Worm (Caenorhabditis elegans) whole organism, young adult: Measurements from ENCODE around the gene srg-47.
A peak's percentile ranks its signal among the peaks of the same experiment; 100 is the strongest.

Source experiments
- B0019.2 ChIP-seq: fragments of 200-800 bp; sonication (Bioruptor generic); conservative IDR thresholded peaks from 2 replicates; pipeline ENCODE4 v1.3.6; 2022; ENCODE audit warnings: missing genetic modification reagents, missing genetic modification characterization, missing compliant biosample characterization
- B0336.3 ChIP-seq: fragments of 200-800 bp; sonication (Bioruptor generic); IDR thresholded peaks from 2 replicates; pipeline ENCODE4 v1.3.6; 2022; ENCODE audit warnings: missing genetic modification characterization, missing compliant biosample characterization
- C17E4.6 ChIP-seq: fragments of 200-800 bp; sonication (Bioruptor generic); IDR thresholded peaks from 2 replicates; pipeline ENCODE4 v1.3.6; 2022; ENCODE audit warnings: missing genetic modification reagents, missing genetic modification characterization, missing compliant biosample characterization
- D2030.7 ChIP-seq: fragments of 200-800 bp; sonication (Bioruptor generic); IDR thresholded peaks from 2 replicates; pipeline ENCODE4 v1.3.6; 2022; ENCODE audit warnings: missing genetic modification reagents, missing genetic modification characterization, missing compliant biosample characterization
- F33H1.4 ChIP-seq: fragments of 200-800 bp; sonication (Bioruptor generic); IDR thresholded peaks from 2 replicates; pipeline ENCODE4 v1.3.6; 2022; ENCODE audit warnings: missing genetic modification reagents, missing genetic modification characterization, missing compliant biosample characterization
- F52B5.7 ChIP-seq: sonication (generic microtip); optimal IDR thresholded peaks from 2 replicates; lab custom pipeline; 2016; ENCODE audit warnings: mild to moderate bottlenecking, missing genetic modification characterization, missing compliant biosample characterization
- F55B11.4 ChIP-seq: sonication (generic microtip); optimal IDR thresholded peaks from 2 replicates; lab custom pipeline; 2016; ENCODE audit warnings: missing compliant biosample characterization, missing genetic modification characterization, borderline replicate concordance; ENCODE audit not compliant: insufficient read depth
- F57C9.4 ChIP-seq: sonication (generic microtip); optimal IDR thresholded peaks from 2 replicates; lab custom pipeline; 2017; ENCODE audit warnings: mild to moderate bottlenecking, missing genetic modification characterization, missing compliant biosample characterization
- Y53F4B.3 ChIP-seq: fragments of 200-800 bp; sonication (Bioruptor generic); IDR thresholded peaks from 2 replicates; pipeline ENCODE4 v1.3.6; 2022; ENCODE audit warnings: missing genetic modification reagents, missing genetic modification characterization, missing compliant biosample characterization
- Y95B8A.8 ChIP-seq: fragments of 200-800 bp; sonication (Bioruptor generic); IDR thresholded peaks from 2 replicates; pipeline ENCODE4 v1.3.6; 2022; ENCODE audit warnings: missing genetic modification reagents, missing genetic modification characterization, missing compliant biosample characterization
- atf-7 ChIP-seq: sonication (generic microtip); optimal IDR thresholded peaks from 2 replicates; lab custom pipeline; 2017; ENCODE audit warnings: mild to moderate bottlenecking, missing genetic modification characterization, missing compliant biosample characterization
- attf-5 ChIP-seq: fragments of 200-800 bp; sonication (Bioruptor generic); optimal IDR thresholded peaks from 2 replicates; lab custom pipeline; 2018; ENCODE audit warnings: mild to moderate bottlenecking, missing genetic modification characterization, missing compliant biosample characterization
- attf-6 ChIP-seq: fragments of 200-800 bp; sonication (Bioruptor generic); IDR thresholded peaks from 2 replicates; pipeline ENCODE4 v1.3.6; 2022; ENCODE audit warnings: missing genetic modification reagents, missing genetic modification characterization, missing compliant biosample characterization
- cebp-1 ChIP-seq, 2 experiments: fragments of 200-800 bp in 1 of 2; sonication (Bioruptor generic) in 1 of 2; sonication (generic microtip) in 1 of 2; IDR thresholded peaks in 1 of 2; optimal IDR thresholded peaks in 1 of 2; 2 replicates each; pipeline versions ENCODE4 v1.3.6 to Lab custom; 2017 to 2022; ENCODE audit warnings: missing compliant biosample characterization in 2 of 2, missing genetic modification characterization in 2 of 2, mild to moderate bottlenecking in 1 of 2, missing genetic modification reagents in 1 of 2, moderate library complexity in 1 of 2
- ceh-40 ChIP-seq: fragments of 200-800 bp; sonication (Bioruptor generic); IDR thresholded peaks from 2 replicates; pipeline ENCODE4 v1.3.6; 2022; ENCODE audit warnings: missing genetic modification characterization, missing compliant biosample characterization
- chd-7 ChIP-seq: sonication (generic microtip); optimal IDR thresholded peaks from 2 replicates; lab custom pipeline; 2016; ENCODE audit warnings: mild to moderate bottlenecking, missing genetic modification characterization, moderate library complexity, missing compliant biosample characterization
- die-1 ChIP-seq: sonication (generic microtip); optimal IDR thresholded peaks from 2 replicates; lab custom pipeline; 2016; ENCODE audit warnings: missing genotype, mild to moderate bottlenecking, missing genetic modification characterization, missing compliant biosample characterization
- dpl-1 ChIP-seq: fragments of 150-350 bp; optimal IDR thresholded peaks from 2 replicates; lab custom pipeline; 2014; ENCODE audit warnings: missing biosample characterization, missing genetic modification reagents, missing genetic modification characterization
- egrh-3 ChIP-seq: fragments of 200-800 bp; sonication (Bioruptor generic); IDR thresholded peaks from 2 replicates; pipeline ENCODE4 v1.3.6; 2022; ENCODE audit warnings: missing genetic modification reagents, missing genetic modification characterization, missing compliant biosample characterization
- gei-17 ChIP-seq: fragments of 200-800 bp; sonication (Bioruptor generic); optimal IDR thresholded peaks from 2 replicates; lab custom pipeline; 2018; ENCODE audit warnings: mild to moderate bottlenecking, missing genetic modification characterization, missing compliant biosample characterization
- hlh-26 ChIP-seq: fragments of 200-800 bp; sonication (Bioruptor generic); conservative IDR thresholded peaks from 2 replicates; pipeline ENCODE4 v1.3.6; 2022; ENCODE audit warnings: missing genetic modification reagents, missing genetic modification characterization, missing compliant biosample characterization
- hmg-1.2 ChIP-seq: fragments of 200-800 bp; sonication (Bioruptor generic); IDR thresholded peaks from 2 replicates; pipeline ENCODE4 v1.3.6; 2022; ENCODE audit warnings: missing genetic modification reagents, missing genetic modification characterization, missing compliant biosample characterization
- hrde-1 ChIP-seq: sonication (generic microtip); optimal IDR thresholded peaks from 2 replicates; lab custom pipeline; 2016; ENCODE audit warnings: missing genetic modification characterization, mild to moderate bottlenecking, missing compliant biosample characterization, moderate library complexity, missing genotype, missing genetic modification reagents, borderline replicate concordance
- hsf-1 ChIP-seq: fragments of 200-800 bp; sonication (Bioruptor generic); IDR thresholded peaks from 2 replicates; pipeline ENCODE4 v1.3.6; 2022; ENCODE audit warnings: missing genetic modification reagents, missing genetic modification characterization, missing compliant biosample characterization
- lag-1 ChIP-seq: fragments of 200-800 bp; sonication (Bioruptor generic); IDR thresholded peaks from 2 replicates; pipeline ENCODE4 v1.3.6; 2022; ENCODE audit warnings: missing genetic modification reagents, missing genetic modification characterization, missing compliant biosample characterization
- lin-35 ChIP-seq, 3 experiments: fragments of 150-350 bp in 2 of 3; sonication (generic microtip) in 1 of 3; optimal IDR thresholded peaks; 2 replicates each; lab custom pipeline; 2014 to 2018; ENCODE audit warnings: missing biosample characterization in 3 of 3, missing genetic modification characterization in 3 of 3, missing genetic modification reagents in 3 of 3
- lin-54 ChIP-seq: fragments of 200-800 bp; sonication (Bioruptor generic); optimal IDR thresholded peaks from 2 replicates; lab custom pipeline; 2018; ENCODE audit warnings: mild to moderate bottlenecking, missing genetic modification characterization, missing compliant biosample characterization
- madf-3 ChIP-seq: fragments of 200-800 bp; sonication (Bioruptor generic); IDR thresholded peaks from 2 replicates; pipeline ENCODE4 v1.3.6; 2022; ENCODE audit warnings: missing genetic modification reagents, missing genetic modification characterization, missing compliant biosample characterization
- madf-6 ChIP-seq: fragments of 200-800 bp; sonication (Bioruptor generic); IDR thresholded peaks from 2 replicates; pipeline ENCODE4 v1.3.6; 2022; ENCODE audit warnings: missing genetic modification reagents, missing genetic modification characterization, missing compliant biosample characterization
- mcd-1 ChIP-seq: fragments of 200-800 bp; sonication (Bioruptor generic); IDR thresholded peaks from 2 replicates; pipeline ENCODE4 v1.3.6; 2022; ENCODE audit warnings: missing genetic modification reagents, missing genetic modification characterization, missing compliant biosample characterization
- mel-28 ChIP-seq: sonication (generic microtip); optimal IDR thresholded peaks from 2 replicates; lab custom pipeline; 2016; ENCODE audit warnings: borderline replicate concordance, mild to moderate bottlenecking, missing genetic modification characterization, missing compliant biosample characterization
- mxl-1 ChIP-seq: sonication (generic microtip); optimal IDR thresholded peaks from 2 replicates; lab custom pipeline; 2016; ENCODE audit warnings: missing genetic modification characterization, missing compliant biosample characterization
- nfyb-1 ChIP-seq: fragments of 200-800 bp; sonication (Bioruptor generic); IDR thresholded peaks from 2 replicates; pipeline ENCODE4 v1.3.6; 2022; ENCODE audit warnings: missing genetic modification reagents, missing genetic modification characterization, missing compliant biosample characterization
- nhr-179 ChIP-seq: sonication (generic microtip); optimal IDR thresholded peaks from 2 replicates; lab custom pipeline; 2016; ENCODE audit warnings: mild to moderate bottlenecking, missing genetic modification characterization, missing compliant biosample characterization
- pbrm-1 ChIP-seq: fragments of 200-800 bp; sonication (Bioruptor generic); IDR thresholded peaks from 2 replicates; pipeline ENCODE4 v1.3.6; 2022; ENCODE audit warnings: missing genetic modification reagents, missing genetic modification characterization, missing compliant biosample characterization
- rec-8 ChIP-seq, 2 experiments: sonication (generic microtip); optimal IDR thresholded peaks; 2 replicates each; lab custom pipeline; 2016; ENCODE audit warnings: mild to moderate bottlenecking in 2 of 2, missing genetic modification characterization in 2 of 2, missing genetic modification reagents in 2 of 2, missing genotype in 2 of 2, missing biosample characterization in 1 of 2, missing compliant biosample characterization in 1 of 2, moderate library complexity in 1 of 2
- repo-1 ChIP-seq: sonication (generic microtip); optimal IDR thresholded peaks from 2 replicates; lab custom pipeline; 2017; ENCODE audit warnings: mild to moderate bottlenecking, missing genetic modification characterization, missing compliant biosample characterization
- rpc-1 ChIP-seq, 2 experiments: fragments of 150-350 bp in 1 of 2; sonication (generic microtip) in 1 of 2; optimal IDR thresholded peaks; 2 replicates each; lab custom pipeline; 2014 to 2018; ENCODE audit warnings: missing biosample characterization in 1 of 2, missing genetic modification characterization in 1 of 2, missing genetic modification reagents in 1 of 2, missing genotype in 1 of 2
- sea-2 ChIP-seq: fragments of 200-800 bp; sonication (Bioruptor generic); IDR thresholded peaks from 2 replicates; pipeline ENCODE4 v1.3.6; 2022; ENCODE audit warnings: missing genetic modification characterization, missing compliant biosample characterization
- snpc-1.3 ChIP-seq: sonication (generic microtip); optimal IDR thresholded peaks from 2 replicates; lab custom pipeline; 2017; ENCODE audit warnings: missing genetic modification characterization, mild to moderate bottlenecking, missing compliant biosample characterization, antibody characterized with exemption, moderate library complexity, missing genotype, missing genetic modification reagents; ENCODE audit not compliant: insufficient read depth
- somi-1 ChIP-seq: fragments of 200-800 bp; sonication (Bioruptor generic); optimal IDR thresholded peaks from 2 replicates; lab custom pipeline; 2018; ENCODE audit warnings: mild to moderate bottlenecking, missing genetic modification characterization, missing compliant biosample characterization
- tbp1 ChIP-seq: fragments of 200-800 bp; sonication (Bioruptor generic); optimal IDR thresholded peaks from 2 replicates; lab custom pipeline; 2018; ENCODE audit warnings: mild to moderate bottlenecking, missing genetic modification characterization, missing compliant biosample characterization
- tbx-9 ChIP-seq: sonication (generic microtip); optimal IDR thresholded peaks from 2 replicates; lab custom pipeline; 2016; ENCODE audit warnings: borderline replicate concordance, missing genetic modification characterization, inconsistent platforms, missing compliant biosample characterization
- unc-130 ChIP-seq: sonication (generic microtip); optimal IDR thresholded peaks from 2 replicates; lab custom pipeline; 2016; ENCODE audit warnings: missing genetic modification reagents, missing genetic modification characterization, missing compliant biosample characterization
- ztf-18 ChIP-seq: sonication (generic microtip); optimal IDR thresholded peaks from 2 replicates; lab custom pipeline; 2016; ENCODE audit warnings: missing genotype, mild to moderate bottlenecking, missing genetic modification characterization, missing compliant biosample characterization
- ztf-6 ChIP-seq: fragments of 200-800 bp; sonication (Bioruptor generic); IDR thresholded peaks from 2 replicates; pipeline ENCODE4 v1.3.6; 2022; ENCODE audit warnings: missing genetic modification reagents, missing genetic modification characterization, missing compliant biosample characterization

Gene srg-47

DNA sequence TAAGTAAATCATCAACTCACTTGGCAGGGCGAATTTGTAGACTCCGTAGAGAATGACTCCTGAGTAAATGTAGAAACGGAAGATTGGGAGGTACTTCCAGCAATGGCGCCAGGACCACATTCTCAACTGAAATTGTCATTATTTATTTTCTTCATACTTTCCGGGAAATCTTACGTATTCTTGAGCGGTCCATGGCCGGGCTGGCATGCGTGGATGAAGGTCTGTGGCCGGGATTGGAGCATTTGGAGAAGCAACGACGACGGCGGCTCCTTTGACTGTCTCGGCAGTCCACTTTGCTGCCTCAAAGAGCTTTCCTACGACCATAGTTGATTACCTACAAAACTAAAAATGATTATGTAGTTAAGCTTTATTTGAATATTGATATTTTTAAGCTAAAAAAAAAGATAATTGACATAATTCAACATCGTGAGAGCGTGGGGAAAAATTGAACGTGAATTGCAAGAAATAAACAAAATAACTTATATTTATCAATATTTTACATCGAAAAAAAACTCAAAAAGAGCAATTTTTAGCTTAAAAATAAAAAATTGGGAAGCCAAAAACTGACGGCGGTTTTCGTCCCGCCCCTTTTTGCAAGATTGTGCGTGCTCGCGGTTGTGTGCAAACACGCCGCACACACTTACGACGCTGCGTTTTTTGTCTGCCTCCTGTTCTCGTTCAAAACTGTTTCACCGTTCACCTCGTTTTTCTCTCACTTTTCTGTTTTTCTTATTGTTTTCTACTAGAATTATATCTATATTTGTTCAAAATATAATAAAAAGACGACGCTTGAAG is 32.1 kb downstream of the srg-47 start, which contains the start of gene ril-1 (continued):
- TF ChIP-seq F33H1.4 (GFP tag; lab: Robert Waterston, UW), result no peak
- TF ChIP-seq hsf-1 (GFP tag; lab: Robert Waterston, UW), result no peak
- TF ChIP-seq D2030.7 (GFP tag; lab: Robert Waterston, UW), result peak; percentile 27; the same call in 1 of the 2 replicates
- 0 out of 2 replicates have a peak, but pooled peaks have one; percentile 7 for TF ChIP-seq madf-6 (GFP tag; lab: Robert Waterston, UW)
- TF ChIP-seq attf-5 (GFP tag; lab: Kevin White, UChicago), result peak; percentile 81
- TF ChIP-seq unc-130 (GFP tag; lab: Kevin White, UChicago), result no peak
- TF ChIP-seq ceh-40 (GFP tag; lab: Robert Waterston, UW), result no peak
- peak; percentile 50 for TF ChIP-seq mcd-1 (GFP tag; lab: Robert Waterston, UW)
- no peak for TF ChIP-seq Y53F4B.3 (GFP tag; lab: Robert Waterston, UW)
- no peak for TF ChIP-seq dpl-1 (GFP tag; lab: Kevin White, UChicago)
- no peak for TF ChIP-seq sea-2 (GFP tag; lab: Robert Waterston, UW)
- TF ChIP-seq rec-8 (tag; optimal IDR thresholded peaks at IDR 0.05; lab: Kevin White, UChicago), result no peak
- no peak for TF ChIP-seq rpc-1 (optimal IDR thresholded peaks at IDR 0.05; lab: Kevin White, UChicago)
- TF ChIP-seq rpc-1 (tag; optimal IDR thresholded peaks at IDR 0.05; lab: Kevin White, UChicago), result no peak
- TF ChIP-seq hrde-1, result no peak
- TF ChIP-seq chd-7, result no peak
- no peak for TF ChIP-seq nhr-179 (tag; lab: Kevin White, UChicago)
- TF ChIP-seq B0019.2 (GFP tag; lab: Robert Waterston, UW), result no peak
- TF ChIP-seq nfyb-1 (GFP tag; lab: Robert Waterston, UW), result peak; percentile 26; the same call in 1 of the 2 replicates
- TF ChIP-seq somi-1 (GFP tag; lab: Kevin White, UChicago), result no peak
- TF ChIP-seq cebp-1 (GFP tag; IDR thresholded peaks at IDR 0.05; lab: Robert Waterston, UW), result no peak
- peak; percentile 13 for TF ChIP-seq cebp-1 (tag; optimal IDR thresholded peaks at IDR 0.05; lab: Kevin White, UChicago)
- TF ChIP-seq F55B11.4, result no peak
- peak; percentile 28 for TF ChIP-seq tbp1
- no peak for TF ChIP-seq egrh-3
- no peak for TF ChIP-seq die-1 (tag; lab: Kevin White, UChicago)
- no peak for TF ChIP-seq Y95B8A.8 (GFP tag; lab: Robert Waterston, UW)
- no peak for TF ChIP-seq ztf-6 (GFP tag; lab: Robert Waterston, UW)
- TF ChIP-seq madf-3 (GFP tag; lab: Robert Waterston, UW), result no peak
- TF ChIP-seq F52B5.7 (tag; lab: Kevin White, UChicago), result no peak
- TF ChIP-seq attf-6, result no peak
- TF ChIP-seq C17E4.6 (GFP tag; lab: Robert Waterston, UW), result no peak
- TF ChIP-seq hlh-26 (GFP tag; lab: Robert Waterston, UW), result no peak
- no peak for TF ChIP-seq lin-54 (GFP tag; lab: Kevin White, UChicago)
- TF ChIP-seq mel-28 (tag; lab: Kevin White, UChicago), result no peak
- TF ChIP-seq pbrm-1, result 0 out of 2 replicates have a peak, but pooled peaks have one; percentile 12
- no peak for TF ChIP-seq F57C9.4 (tag; lab: Kevin White, UChicago)
- TF ChIP-seq B0336.3 (GFP tag; lab: Robert Waterston, UW), result no peak
- TF ChIP-seq ztf-18 (tag; lab: Kevin White, UChicago), result no peak
- no peak for TF ChIP-seq gei-17 (GFP tag; lab: Kevin White, UChicago)
- TF ChIP-seq atf-7 (tag; lab: Kevin White, UChicago), result no peak
- peak in 1 of 3 experiments; percentile 38 for TF ChIP-seq lin-35 (GFP tag; optimal IDR thresholded peaks at IDR 0.05; lab: Kevin White, UChicago)
- no peak for TF ChIP-seq lag-1 (GFP tag; lab: Robert Waterston, UW)
- no peak for TF ChIP-seq snpc-1.3 (tag; lab: Kevin White, UChicago)
- TF ChIP-seq repo-1 (tag; lab: Kevin White, UChicago), result no peak
- no peak for TF ChIP-seq tbx-9
- no peak for TF ChIP-seq mxl-1 (tag; lab: Kevin White, UChicago)
- TF ChIP-seq hmg-1.2 (GFP tag; lab: Robert Waterston, UW), result peak; percentile 12; the same call in 1 of the 2 replicates
